Worm (Caenorhabditis elegans) whole organism, L4 larva: ENCODE results near the gene vit-3.
A peak's percentile ranks its signal among the peaks of the same experiment; 100 is the strongest.

Experiments used
- F37D6.2 ChIP-seq: sonication (generic microtip); optimal IDR thresholded peaks from 2 replicates; lab custom pipeline; 2016; ENCODE audit warnings: mild to moderate bottlenecking, missing genetic modification characterization, missing compliant biosample characterization
- R02D3.7 ChIP-seq: fragments of 150-350 bp; sonication (generic microtip); optimal IDR thresholded peaks from 3 replicates; lab custom pipeline; 2014; ENCODE audit warnings: missing biosample characterization, missing genetic modification characterization
- T26A8.4 ChIP-seq: fragments of 200-800 bp; sonication (Bioruptor generic); IDR thresholded peaks from 2 replicates; pipeline ENCODE4 v1.3.6; 2022; ENCODE audit warnings: missing genetic modification characterization, missing compliant biosample characterization
- Y105C5A.15 ChIP-seq: fragments of 200-800 bp; sonication (Bioruptor generic); IDR thresholded peaks from 2 replicates; pipeline ENCODE4 v1.3.6; 2022; ENCODE audit warnings: missing genetic modification characterization, missing compliant biosample characterization
- Y75B8A.6 ChIP-seq: fragments of 200-800 bp; sonication (Bioruptor generic); IDR thresholded peaks from 2 replicates; pipeline ENCODE4 v1.3.6; 2022; ENCODE audit warnings: missing genetic modification reagents, missing genetic modification characterization, missing compliant biosample characterization
- ZK337.2 ChIP-seq: fragments of 200-800 bp; sonication (Bioruptor generic); IDR thresholded peaks from 2 replicates; pipeline ENCODE4 v1.3.6; 2022; ENCODE audit warnings: missing genetic modification reagents, missing genetic modification characterization, missing compliant biosample characterization
- ZK546.5 ChIP-seq, 2 experiments: sonication (generic microtip); optimal IDR thresholded peaks; 2 replicates each; lab custom pipeline; 2017; ENCODE audit warnings: missing biosample characterization in 2 of 2, missing genetic modification characterization in 2 of 2
- aha-1 ChIP-seq: fragments of 150-350 bp; peaks from one replicate; lab custom pipeline; 2014; ENCODE audit warnings: missing biosample characterization, missing genetic modification characterization
- ama-1 ChIP-seq: fragments of 150-350 bp; optimal IDR thresholded peaks from 2 replicates; lab custom pipeline; 2014; ENCODE audit warnings: inconsistent platforms, mixed read lengths
- arid-1 ChIP-seq: fragments of 200-800 bp; sonication (Bioruptor generic); conservative IDR thresholded peaks from 2 replicates; pipeline ENCODE4 v1.3.6; 2022; ENCODE audit warnings: missing genetic modification reagents, missing genetic modification characterization, missing compliant biosample characterization
- attf-4 ChIP-seq: sonication (generic microtip); optimal IDR thresholded peaks from 3 replicates; lab custom pipeline; 2017; ENCODE audit warnings: missing biosample characterization, missing genetic modification characterization
- ceh-20 ChIP-seq: fragments of 200-800 bp; sonication (Bioruptor generic); IDR thresholded peaks from 2 replicates; pipeline ENCODE4 v1.3.6; 2022; ENCODE audit warnings: missing genetic modification reagents, missing genetic modification characterization, missing compliant biosample characterization
- ceh-32 ChIP-seq: sonication (generic microtip); optimal IDR thresholded peaks from 2 replicates; lab custom pipeline; 2016; ENCODE audit warnings: mild to moderate bottlenecking, missing genetic modification characterization, missing compliant biosample characterization; ENCODE audit not compliant: poor library complexity
- ceh-62 ChIP-seq: sonication (generic microtip); optimal IDR thresholded peaks from 2 replicates; lab custom pipeline; 2017; ENCODE audit warnings: missing biosample characterization, missing genetic modification characterization
- cey-2 ChIP-seq: sonication (generic microtip); optimal IDR thresholded peaks from 3 replicates; lab custom pipeline; 2017; ENCODE audit warnings: missing genetic modification characterization, mild to moderate bottlenecking, missing compliant biosample characterization, antibody characterized with exemption, borderline replicate concordance; ENCODE audit not compliant: insufficient read depth
- ctbp-1 ChIP-seq: fragments of 200-800 bp; sonication (Bioruptor generic); IDR thresholded peaks from 2 replicates; pipeline ENCODE4 v1.3.6; 2022; ENCODE audit warnings: missing genetic modification reagents, missing genetic modification characterization, missing compliant biosample characterization
- daf-12 ChIP-seq: fragments of 150-350 bp; optimal IDR thresholded peaks from 2 replicates; lab custom pipeline; 2014; ENCODE audit warnings: missing biosample characterization, missing genetic modification reagents, missing genetic modification characterization
- daf-16 ChIP-seq, 3 experiments: sonication (generic microtip); optimal IDR thresholded peaks; 2 replicates each; lab custom pipeline; 2016 to 2017; ENCODE audit warnings: missing genetic modification characterization in 3 of 3, missing genetic modification reagents in 3 of 3, mild to moderate bottlenecking in 2 of 3, missing compliant biosample characterization in 2 of 3, missing biosample characterization in 1 of 3, moderate library complexity in 1 of 3
- dmd-8 ChIP-seq: fragments of 200-800 bp; sonication (Bioruptor generic); IDR thresholded peaks from 2 replicates; pipeline ENCODE4 v1.3.6; 2022; ENCODE audit warnings: missing genetic modification characterization, missing compliant biosample characterization
- dmd-9 ChIP-seq: fragments of 200-800 bp; sonication (Bioruptor generic); IDR thresholded peaks from 2 replicates; pipeline ENCODE4 v1.3.6; 2022; ENCODE audit warnings: missing genetic modification reagents, missing genetic modification characterization, missing compliant biosample characterization
- dve-1 ChIP-seq: sonication (generic microtip); optimal IDR thresholded peaks from 2 replicates; lab custom pipeline; 2017; ENCODE audit warnings: antibody characterized with exemption, mild to moderate bottlenecking, missing genetic modification characterization, missing compliant biosample characterization; ENCODE audit not compliant: insufficient read depth
- fkh-10 ChIP-seq: fragments of 150-350 bp; optimal IDR thresholded peaks from 2 replicates; lab custom pipeline; 2014; ENCODE audit warnings: missing biosample characterization, missing genetic modification reagents, missing genetic modification characterization
- gei-8 ChIP-seq: fragments of 200-800 bp; sonication (Bioruptor generic); optimal IDR thresholded peaks from 2 replicates; lab custom pipeline; 2018; ENCODE audit warnings: mild to moderate bottlenecking, missing genetic modification characterization, missing compliant biosample characterization
- hlh-11 ChIP-seq: fragments of 200-800 bp; sonication (Bioruptor generic); optimal IDR thresholded peaks from 2 replicates; lab custom pipeline; 2018; ENCODE audit warnings: mild to moderate bottlenecking, missing genetic modification characterization, missing compliant biosample characterization
- jun-1 ChIP-seq: fragments of 150-350 bp; optimal IDR thresholded peaks from 2 replicates; lab custom pipeline; 2014; ENCODE audit warnings: missing biosample characterization, missing genetic modification reagents, missing genetic modification characterization
- lin-1 ChIP-seq: fragments of 200-800 bp; sonication (Bioruptor generic); IDR thresholded peaks from 2 replicates; pipeline ENCODE4 v1.3.6; 2022; ENCODE audit warnings: missing genetic modification reagents, missing genetic modification characterization, missing compliant biosample characterization
- lin-13 ChIP-seq: fragments of 150-350 bp; optimal IDR thresholded peaks from 2 replicates; lab custom pipeline; 2014; ENCODE audit warnings: missing biosample characterization, missing genetic modification reagents, missing genetic modification characterization
- lin-15B ChIP-seq: fragments of 150-350 bp; sonication (generic microtip); optimal IDR thresholded peaks from 3 replicates; lab custom pipeline; 2014; ENCODE audit warnings: missing biosample characterization, missing genetic modification characterization
- lin-39 ChIP-seq: fragments of 150-350 bp; optimal IDR thresholded peaks from 2 replicates; lab custom pipeline; 2014; ENCODE audit warnings: missing biosample characterization, missing genetic modification reagents, missing genetic modification characterization
- lir-3 ChIP-seq: sonication (generic microtip); optimal IDR thresholded peaks from 2 replicates; lab custom pipeline; 2016; ENCODE audit warnings: mild to moderate bottlenecking, missing genetic modification characterization, missing compliant biosample characterization
- lsy-2 ChIP-seq, 2 experiments: fragments of 150-350 bp in 1 of 2; sonication (generic microtip) in 1 of 2; optimal IDR thresholded peaks; 2 replicates each; lab custom pipeline; 2014 to 2017; ENCODE audit warnings: missing biosample characterization in 2 of 2, missing genetic modification characterization in 2 of 2
- mdl-1 ChIP-seq, 2 experiments: fragments of 150-350 bp in 1 of 2; sonication (generic microtip) in 1 of 2; optimal IDR thresholded peaks; 2 replicates each; lab custom pipeline; 2014 to 2017; ENCODE audit warnings: missing biosample characterization in 2 of 2, missing genetic modification characterization in 2 of 2
- mdt-29 ChIP-seq: fragments of 200-800 bp; sonication (Bioruptor generic); IDR thresholded peaks from 2 replicates; pipeline ENCODE4 v1.3.6; 2022; ENCODE audit warnings: missing genetic modification reagents, missing genetic modification characterization, missing compliant biosample characterization
- mep-1 ChIP-seq: fragments of 150-350 bp; sonication (generic microtip); optimal IDR thresholded peaks from 3 replicates; lab custom pipeline; 2014; ENCODE audit warnings: missing biosample characterization, missing genetic modification characterization
- mxl-3 ChIP-seq: fragments of 200-800 bp; sonication (Bioruptor generic); optimal IDR thresholded peaks from 2 replicates; lab custom pipeline; 2018; ENCODE audit warnings: mild to moderate bottlenecking, missing genetic modification characterization, missing compliant biosample characterization
- nhr-10 ChIP-seq: fragments of 150-350 bp; optimal IDR thresholded peaks from 2 replicates; lab custom pipeline; 2014; ENCODE audit warnings: missing biosample characterization, missing genetic modification characterization
- nhr-111 ChIP-seq: fragments of 200-800 bp; sonication (Bioruptor generic); optimal IDR thresholded peaks from 2 replicates; lab custom pipeline; 2018; ENCODE audit warnings: mild to moderate bottlenecking, missing genetic modification characterization, missing compliant biosample characterization
- nhr-237 ChIP-seq: sonication (generic microtip); optimal IDR thresholded peaks from 2 replicates; lab custom pipeline; 2017; ENCODE audit warnings: missing biosample characterization, missing genetic modification characterization
- nhr-28 ChIP-seq: fragments of 150-350 bp; optimal IDR thresholded peaks from 2 replicates; lab custom pipeline; 2014; ENCODE audit warnings: missing biosample characterization, missing genetic modification characterization
- nhr-48 ChIP-seq: sonication (generic microtip); optimal IDR thresholded peaks from 2 replicates; lab custom pipeline; 2016; ENCODE audit warnings: mild to moderate bottlenecking, missing genetic modification characterization, missing compliant biosample characterization
- nhr-6 ChIP-seq: fragments of 150-350 bp; optimal IDR thresholded peaks from 2 replicates; lab custom pipeline; 2014; ENCODE audit warnings: missing biosample characterization, missing genetic modification characterization
- nhr-76 ChIP-seq: fragments of 150-350 bp; optimal IDR thresholded peaks from 2 replicates; lab custom pipeline; 2014; ENCODE audit warnings: missing biosample characterization, missing genetic modification characterization
- nhr-77 ChIP-seq: fragments of 150-350 bp; optimal IDR thresholded peaks from 2 replicates; lab custom pipeline; 2014; ENCODE audit warnings: missing biosample characterization, missing genetic modification characterization
- pqm-1 ChIP-seq: sonication (generic microtip); optimal IDR thresholded peaks from 2 replicates; lab custom pipeline; 2017; ENCODE audit warnings: missing biosample characterization, missing genetic modification characterization
- rbr-2 ChIP-seq: sonication (generic microtip); optimal IDR thresholded peaks from 2 replicates; lab custom pipeline; 2016; ENCODE audit warnings: missing genotype, missing genetic modification characterization, missing compliant biosample characterization
- saeg-2 ChIP-seq: fragments of 200-800 bp; sonication (Bioruptor generic); IDR thresholded peaks from 2 replicates; pipeline ENCODE4 v1.3.6; 2022; ENCODE audit warnings: missing genetic modification reagents, missing genetic modification characterization, missing compliant biosample characterization
- sdz-12 ChIP-seq: fragments of 200-800 bp; sonication (Bioruptor generic); optimal IDR thresholded peaks from 2 replicates; lab custom pipeline; 2018; ENCODE audit warnings: mild to moderate bottlenecking, missing genetic modification characterization, missing compliant biosample characterization
- skn-1 ChIP-seq: fragments of 150-350 bp; optimal IDR thresholded peaks from 2 replicates; lab custom pipeline; 2014; ENCODE audit warnings: missing biosample characterization, missing genetic modification characterization
- snpc-4 ChIP-seq: fragments of 150-350 bp; optimal IDR thresholded peaks from 2 replicates; lab custom pipeline; 2014; ENCODE audit warnings: missing biosample characterization, missing genetic modification characterization
- spr-3 ChIP-seq: fragments of 200-800 bp; sonication (Bioruptor generic); optimal IDR thresholded peaks from 2 replicates; lab custom pipeline; 2018; ENCODE audit warnings: mild to moderate bottlenecking, missing genetic modification characterization, missing compliant biosample characterization
- unc-39 ChIP-seq: sonication (generic microtip); optimal IDR thresholded peaks from 2 replicates; lab custom pipeline; 2017; ENCODE audit warnings: missing biosample characterization, missing genetic modification characterization
- unc-62 ChIP-seq, 3 experiments: fragments of 150-350 bp in 1 of 3; sonication (generic microtip); optimal IDR thresholded peaks in 2 of 3; peaks in 1 of 3; 1 replicate in 1 of 3; 2 replicates in 2 of 3; lab custom pipeline; 2014 to 2017; ENCODE audit warnings: missing biosample characterization in 3 of 3, missing genetic modification characterization in 3 of 3, missing genetic modification reagents in 3 of 3, missing genotype in 1 of 3
- zip-11 ChIP-seq: fragments of 200-800 bp; sonication (Bioruptor generic); IDR thresholded peaks from 2 replicates; pipeline ENCODE4 v1.3.6; 2022; ENCODE audit warnings: missing genetic modification characterization, missing compliant biosample characterization

vit-3 gene

ce11 chrX:3555930-3556329 is 16.4 kb downstream of the vit-3 start:
- TF ChIP-seq T26A8.4 (GFP tag; lab: Robert Waterston, UW) (no peak), nhr-10 (tag; lab: Kevin White, UChicago) (no peak), Y105C5A.15 (GFP tag; lab: Robert Waterston, UW) (no peak), jun-1 (tag; lab: Kevin White, UChicago) (no peak), nhr-111 (GFP tag; lab: Kevin White, UChicago) (no peak), fkh-10 (no peak), mdl-1 (tag; optimal IDR thresholded peaks at IDR 0.05; lab: Kevin White, UChicago) (no peak), lin-15B (tag; lab: Kevin White, UChicago) (no peak), attf-4 (tag; lab: Kevin White, UChicago) (no peak), snpc-4 (tag; lab: Kevin White, UChicago) (no peak), lin-13 (GFP tag; lab: Kevin White, UChicago) (no peak), dmd-9 (no peak), R02D3.7 (tag; lab: Kevin White, UChicago) (no peak), nhr-237 (no peak), ZK337.2 (no peak), arid-1 (GFP tag; lab: Robert Waterston, UW) (no peak), nhr-6 (tag; lab: Kevin White, UChicago) (no peak), spr-3 (GFP tag; lab: Kevin White, UChicago) (no peak), nhr-76 (tag; lab: Kevin White, UChicago) (no peak), gei-8 (GFP tag; lab: Kevin White, UChicago) (no peak), ama-1 (lab: Kevin White, UChicago) (no peak), ceh-20 (GFP tag; lab: Robert Waterston, UW) (no peak), Y75B8A.6 (GFP tag; lab: Robert Waterston, UW) (no peak), mdt-29 (GFP tag; lab: Robert Waterston, UW) (no peak), daf-12 (tag; lab: Kevin White, UChicago) (no peak), lir-3 (tag; lab: Kevin White, UChicago) (no peak), hlh-11 (peak; percentile 50), lin-1 (GFP tag; lab: Robert Waterston, UW) (no peak), skn-1 (tag; lab: Kevin White, UChicago) (no peak), F37D6.2 (no peak), ceh-32 (tag; lab: Kevin White, UChicago) (no peak), unc-39 (tag; lab: Kevin White, UChicago) (no peak), ZK546.5 (tag; optimal IDR thresholded peaks at IDR 0.05; lab: Kevin White, UChicago) (no peak), mep-1 (tag; lab: Kevin White, UChicago) (no peak), nhr-77 (tag; lab: Kevin White, UChicago) (peak; percentile 7), pqm-1 (tag; lab: Kevin White, UChicago) (peak; percentile 83), zip-11 (GFP tag; lab: Robert Waterston, UW) (no peak), lin-39 (no peak), rbr-2 (tag; lab: Kevin White, UChicago) (no peak), ceh-62 (tag; lab: Kevin White, UChicago) (no peak), daf-16 (GFP tag; optimal IDR thresholded peaks at IDR 0.05; lab: Kevin White, UChicago) (no peak), daf-16 (tag; optimal IDR thresholded peaks at IDR 0.05; lab: Kevin White, UChicago) (peak; percentile 37), saeg-2 (GFP tag; lab: Robert Waterston, UW) (no peak), unc-62 (GFP tag; optimal IDR thresholded peaks at IDR 0.05 in 1 of 2; lab: Kevin White, UChicago) (no peak), unc-62 (tag; optimal IDR thresholded peaks at IDR 0.05; lab: Kevin White, UChicago) (no peak), mxl-3 (GFP tag; lab: Kevin White, UChicago) (no peak), aha-1 (tag; lab: Kevin White, UChicago) (no peak), cey-2 (tag; lab: Kevin White, UChicago) (no peak), lsy-2 (tag; optimal IDR thresholded peaks at IDR 0.05; lab: Kevin White, UChicago) (no peak), sdz-12 (GFP tag; lab: Kevin White, UChicago) (no peak), nhr-28 (tag; lab: Kevin White, UChicago) (peak; percentile 68), dve-1 (peak; percentile 18), nhr-48 (tag; lab: Kevin White, UChicago) (no peak), dmd-8 (GFP tag; lab: Robert Waterston, UW) (no peak), ctbp-1 (GFP tag; lab: Robert Waterston, UW) (no peak)
